Worm (Caenorhabditis elegans) whole organism, L2 larva: ENCODE results near the gene osm-7.

Experiments used
- F13H6.1 ChIP-seq: sonication (generic microtip); optimal IDR thresholded peaks from 2 replicates; lab custom pipeline; 2016; ENCODE audit warnings: missing genetic modification characterization, missing compliant biosample characterization
- ZK546.5 ChIP-seq: sonication (generic microtip); optimal IDR thresholded peaks from 2 replicates; lab custom pipeline; 2017; ENCODE audit warnings: missing biosample characterization, missing genetic modification characterization
- alr-1 ChIP-seq: fragments of 150-350 bp; optimal IDR thresholded peaks from 2 replicates; lab custom pipeline; 2014; ENCODE audit warnings: missing biosample characterization, missing genetic modification characterization
- aly-2 ChIP-seq: fragments of 150-350 bp; optimal IDR thresholded peaks from 2 replicates; lab custom pipeline; 2014; ENCODE audit warnings: missing biosample characterization, missing genetic modification characterization
- ama-1 ChIP-seq: fragments of 150-350 bp; optimal IDR thresholded peaks from 2 replicates; lab custom pipeline; 2018; ENCODE audit warnings: inconsistent platforms
- blmp-1 ChIP-seq: sonication (generic microtip); optimal IDR thresholded peaks from 2 replicates; lab custom pipeline; 2017; ENCODE audit warnings: missing genetic modification characterization, mild to moderate bottlenecking, missing compliant biosample characterization, antibody characterized with exemption, moderate library complexity; ENCODE audit not compliant: insufficient read depth
- ceh-16 ChIP-seq: fragments of 150-350 bp; optimal IDR thresholded peaks from 2 replicates; lab custom pipeline; 2014; ENCODE audit warnings: missing biosample characterization, missing genetic modification characterization
- ceh-82 ChIP-seq: fragments of 150-350 bp; optimal IDR thresholded peaks from 2 replicates; lab custom pipeline; 2014; ENCODE audit warnings: missing biosample characterization, missing genetic modification characterization
- crh-2 ChIP-seq: sonication (generic microtip); optimal IDR thresholded peaks from 2 replicates; lab custom pipeline; 2017; ENCODE audit warnings: missing biosample characterization, missing genetic modification characterization
- dmd-4 ChIP-seq: sonication (generic microtip); optimal IDR thresholded peaks from 2 replicates; lab custom pipeline; 2017; ENCODE audit warnings: missing biosample characterization, missing genetic modification characterization
- egl-27 ChIP-seq: sonication (generic microtip); optimal IDR thresholded peaks from 3 replicates; lab custom pipeline; 2017; ENCODE audit warnings: missing biosample characterization, missing genetic modification reagents, missing genetic modification characterization
- elt-1 ChIP-seq: fragments of 150-350 bp; optimal IDR thresholded peaks from 2 replicates; lab custom pipeline; 2014; ENCODE audit warnings: missing biosample characterization, missing genetic modification characterization
- elt-3 ChIP-seq: sonication (generic microtip); optimal IDR thresholded peaks from 2 replicates; lab custom pipeline; 2017; ENCODE audit warnings: missing biosample characterization, missing genetic modification characterization
- fos-1 ChIP-seq: fragments of 150-350 bp; optimal IDR thresholded peaks from 2 replicates; lab custom pipeline; 2014; ENCODE audit warnings: missing biosample characterization, missing genetic modification characterization
- gmeb-1 ChIP-seq: fragments of 150-350 bp; optimal IDR thresholded peaks from 2 replicates; lab custom pipeline; 2014; ENCODE audit warnings: missing biosample characterization, missing genetic modification characterization
- lin-11 ChIP-seq: fragments of 150-350 bp; sonication (generic microtip); optimal IDR thresholded peaks from 2 replicates; lab custom pipeline; 2014; ENCODE audit warnings: missing biosample characterization, missing genetic modification characterization, inconsistent platforms, mixed read lengths
- lin-13 ChIP-seq: fragments of 150-350 bp; optimal IDR thresholded peaks from 2 replicates; lab custom pipeline; 2014; ENCODE audit warnings: missing biosample characterization, missing genetic modification reagents, missing genetic modification characterization
- lin-39 ChIP-seq: fragments of 150-350 bp; optimal IDR thresholded peaks from 2 replicates; lab custom pipeline; 2014; ENCODE audit warnings: missing biosample characterization, missing genetic modification reagents, missing genetic modification characterization
- mab-5 ChIP-seq: fragments of 150-350 bp; optimal IDR thresholded peaks from 2 replicates; lab custom pipeline; 2014; ENCODE audit warnings: missing biosample characterization, missing genetic modification characterization
- mdl-1 ChIP-seq, 2 experiments: fragments of 150-350 bp in 1 of 2; sonication (generic microtip) in 1 of 2; optimal IDR thresholded peaks; 2 replicates each; lab custom pipeline; 2017; ENCODE audit warnings: missing biosample characterization in 2 of 2, missing genetic modification characterization in 2 of 2
- nhr-10 ChIP-seq: sonication (generic microtip); optimal IDR thresholded peaks from 2 replicates; lab custom pipeline; 2017; ENCODE audit warnings: missing biosample characterization, missing genetic modification characterization
- nhr-11 ChIP-seq: fragments of 150-350 bp; optimal IDR thresholded peaks from 2 replicates; lab custom pipeline; 2014; ENCODE audit warnings: missing biosample characterization, missing genetic modification characterization
- nhr-12 ChIP-seq: fragments of 150-350 bp; optimal IDR thresholded peaks from 2 replicates; lab custom pipeline; 2014; ENCODE audit warnings: missing biosample characterization, missing genetic modification characterization
- nhr-129 ChIP-seq: fragments of 150-350 bp; optimal IDR thresholded peaks from 2 replicates; lab custom pipeline; 2014; ENCODE audit warnings: missing biosample characterization, missing genetic modification characterization
- nhr-237 ChIP-seq: fragments of 150-350 bp; optimal IDR thresholded peaks from 2 replicates; lab custom pipeline; 2014; ENCODE audit warnings: missing biosample characterization, missing genetic modification characterization
- nhr-25 ChIP-seq: fragments of 150-350 bp; sonication (generic microtip); optimal IDR thresholded peaks from 3 replicates; lab custom pipeline; 2014; ENCODE audit warnings: missing biosample characterization, missing genetic modification characterization
- nhr-6 ChIP-seq: fragments of 150-350 bp; optimal IDR thresholded peaks from 2 replicates; lab custom pipeline; 2014; ENCODE audit warnings: missing biosample characterization, missing genetic modification characterization
- peb-1 ChIP-seq: fragments of 150-350 bp; optimal IDR thresholded peaks from 2 replicates; lab custom pipeline; 2014; ENCODE audit warnings: missing biosample characterization, missing genetic modification characterization
- sem-4 ChIP-seq: fragments of 150-350 bp; optimal IDR thresholded peaks from 2 replicates; lab custom pipeline; 2014; ENCODE audit warnings: missing biosample characterization, missing genetic modification reagents, missing genetic modification characterization
- skn-1 ChIP-seq: sonication (generic microtip); optimal IDR thresholded peaks from 2 replicates; lab custom pipeline; 2017; ENCODE audit warnings: missing biosample characterization, missing genetic modification characterization
- sma-9 ChIP-seq, 2 experiments: fragments of 150-350 bp in 1 of 2; sonication (generic microtip) in 1 of 2; optimal IDR thresholded peaks; 2 replicates each; lab custom pipeline; 2014 to 2016; ENCODE audit warnings: missing genetic modification characterization in 2 of 2, mild to moderate bottlenecking in 1 of 2, missing biosample characterization in 1 of 2, missing compliant biosample characterization in 1 of 2, missing genetic modification reagents in 1 of 2, moderate library complexity in 1 of 2
- snpc-4 ChIP-seq: fragments of 150-350 bp; optimal IDR thresholded peaks from 2 replicates; lab custom pipeline; 2014; ENCODE audit warnings: missing biosample characterization, missing genetic modification characterization
- unc-39 ChIP-seq: fragments of 150-350 bp; optimal IDR thresholded peaks from 2 replicates; lab custom pipeline; 2014; ENCODE audit warnings: missing biosample characterization, missing genetic modification characterization
- unc-55 ChIP-seq: fragments of 150-350 bp; sonication (generic microtip); optimal IDR thresholded peaks from 3 replicates; lab custom pipeline; 2014; ENCODE audit warnings: missing biosample characterization, missing genetic modification reagents, missing genetic modification characterization
- unc-62 ChIP-seq: fragments of 150-350 bp; optimal IDR thresholded peaks from 2 replicates; lab custom pipeline; 2014; ENCODE audit warnings: missing biosample characterization, missing genetic modification reagents, missing genetic modification characterization
- ztf-1 ChIP-seq: fragments of 200-800 bp; sonication (Bioruptor generic); conservative IDR thresholded peaks from 2 replicates; pipeline ENCODE4 v1.3.6; 2022; ENCODE audit warnings: missing genetic modification characterization, missing compliant biosample characterization
- ztf-11 ChIP-seq: sonication (generic microtip); optimal IDR thresholded peaks from 2 replicates; lab custom pipeline; 2017; ENCODE audit warnings: missing biosample characterization, missing genetic modification characterization

Gene osm-7

ce11 chrIII:13575610-13576232 is at the start of gene osm-7:
TSS of gene osm-7 (plus strand) at chrIII:13576182.
- no peak for TF ChIP-seq F13H6.1 (tag; lab: Kevin White, UChicago)
- TF ChIP-seq crh-2, result no peak
- no peak for TF ChIP-seq aly-2 (tag; lab: Kevin White, UChicago)
- TF ChIP-seq sem-4, result no peak
- TF ChIP-seq elt-3 (tag; lab: Kevin White, UChicago), result no peak
- TF ChIP-seq alr-1 (tag; lab: Kevin White, UChicago), result no peak
- no peak for TF ChIP-seq nhr-237 (tag; lab: Kevin White, UChicago)
- TF ChIP-seq blmp-1 (tag; lab: Kevin White, UChicago), result peak; percentile 65

- peak; percentile 93 for TF ChIP-seq fos-1 (tag; lab: Kevin White, UChicago)
- TF ChIP-seq lin-13, result no peak
Measured at ce11 chrIII:13526191-13526590, 49.8 kb upstream of the osm-7 start.

- TF ChIP-seq snpc-4 (no peak), sma-9 (GFP tag; optimal IDR thresholded peaks at IDR 0.05; lab: Kevin White, UChicago) (no peak), sma-9 (tag; optimal IDR thresholded peaks at IDR 0.05; lab: Kevin White, UChicago) (no peak), elt-3 (tag; lab: Kevin White, UChicago) (no peak), unc-39 (tag; lab: Kevin White, UChicago) (no peak), nhr-6 (tag; lab: Kevin White, UChicago) (no peak), fos-1 (tag; lab: Kevin White, UChicago) (no peak), skn-1 (tag; lab: Kevin White, UChicago) (no peak), elt-1 (tag; lab: Kevin White, UChicago) (no peak), nhr-129 (tag; lab: Kevin White, UChicago) (no peak), nhr-11 (tag; lab: Kevin White, UChicago) (no peak), ama-1 (no peak), mab-5 (tag; lab: Kevin White, UChicago) (no peak), peb-1 (tag; lab: Kevin White, UChicago) (no peak), blmp-1 (tag; lab: Kevin White, UChicago) (no peak), ztf-1 (GFP tag; lab: Robert Waterston, UW) (no peak), dmd-4 (no peak), unc-55 (GFP tag; lab: Kevin White, UChicago) (no peak), mdl-1 (tag; optimal IDR thresholded peaks at IDR 0.05; lab: Kevin White, UChicago) (no peak)
Measured at ce11 chrIII:13526702-13527101, 49.3 kb upstream of the osm-7 start.

- TF ChIP-seq snpc-4, result no peak
- TF ChIP-seq fos-1 (tag; lab: Kevin White, UChicago), result peak; percentile 74
- no peak for TF ChIP-seq ceh-82 (tag; lab: Kevin White, UChicago)
- peak; percentile 9 for TF ChIP-seq sma-9 (GFP tag; optimal IDR thresholded peaks at IDR 0.05; lab: Kevin White, UChicago)
- no peak for TF ChIP-seq sma-9 (tag; optimal IDR thresholded peaks at IDR 0.05; lab: Kevin White, UChicago)
- no peak for TF ChIP-seq alr-1 (tag; lab: Kevin White, UChicago)
Measured at ce11 chrIII:13527424-13528097, 48.4 kb upstream of the osm-7 start, which contains the start of gene lron-13. TSS of gene lron-13 (plus strand) at chrIII:13527438.

- TF ChIP-seq mab-5 (tag; lab: Kevin White, UChicago) (no peak), F13H6.1 (tag; lab: Kevin White, UChicago) (no peak), snpc-4 (no peak), nhr-11 (tag; lab: Kevin White, UChicago) (no peak), fos-1 (tag; lab: Kevin White, UChicago) (peak; percentile 74), unc-39 (tag; lab: Kevin White, UChicago) (no peak)
Measured at ce11 chrIII:13528513-13529249, 47.3 kb upstream of the osm-7 start.

- TF ChIP-seq egl-27 (tag; lab: Kevin White, UChicago) (no peak), elt-3 (tag; lab: Kevin White, UChicago) (no peak), ZK546.5 (no peak), unc-55 (GFP tag; lab: Kevin White, UChicago) (peak; percentile 80), gmeb-1 (peak; percentile 75), nhr-10 (tag; lab: Kevin White, UChicago) (no peak), lin-11 (tag; lab: Kevin White, UChicago) (peak; percentile 71), fos-1 (tag; lab: Kevin White, UChicago) (peak; percentile 5), ama-1 (no peak), ceh-16 (no peak), ztf-11 (tag; lab: Kevin White, UChicago) (no peak), skn-1 (tag; lab: Kevin White, UChicago) (no peak), crh-2 (peak; percentile 70), unc-62 (GFP tag; lab: Kevin White, UChicago) (no peak), mdl-1 (tag; optimal IDR thresholded peaks at IDR 0.05; lab: Kevin White, UChicago) (no peak), F13H6.1 (tag; lab: Kevin White, UChicago) (peak; percentile 41), nhr-25 (tag; lab: Kevin White, UChicago) (peak; percentile 70), sem-4 (peak; percentile 21), unc-39 (tag; lab: Kevin White, UChicago) (no peak), dmd-4 (no peak), lin-39 (tag; lab: Kevin White, UChicago) (no peak), nhr-12 (tag; lab: Kevin White, UChicago) (no peak)
Measured at ce11 chrIII:13530017-13530416, 46.0 kb upstream of the osm-7 start.
